Worm (Caenorhabditis elegans): ENCODE data around the gene zip-5.

Gene zip-5

ce11 chrV:13236507-13236906, 27.8 kb upstream of the zip-5 start, which contains the start of gene dmd-10:
dmd-10 (minus strand) TSS chrV:13236607.
- no peak for TF ChIP-seq lsl-1 (GFP tag; optimal IDR thresholded peaks at IDR 0.05)

ce11 chrV:13239720-13240119, 24.6 kb upstream of the zip-5 start:
- TF ChIP-seq ceh-40 (GFP tag; IDR thresholded peaks at IDR 0.05) (peak; percentile 82; the same call in 1 of the 2 replicates), madf-8 (GFP tag; conservative IDR thresholded peaks at IDR 0.05) (0 out of 2 replicates have a peak, but pooled peaks have one; percentile 32), ceh-58 (GFP tag; IDR thresholded peaks at IDR 0.05) (0 out of 2 replicates have a peak, but pooled peaks have one; percentile 88), madf-3 (GFP tag; IDR thresholded peaks at IDR 0.05) (peak; percentile 51; the same call in 1 of the 2 replicates), lin-26 (GFP tag; IDR thresholded peaks at IDR 0.05) (peak; percentile 98), attf-6 (GFP tag; IDR thresholded peaks at IDR 0.05) (peak; percentile 67), aptf-3 (GFP tag; IDR thresholded peaks at IDR 0.05) (peak; percentile 88; the same call in 1 of the 2 replicates), cebp-2 (GFP tag; IDR thresholded peaks at IDR 0.05) (peak; percentile 83; the same call in 1 of the 2 replicates), D2030.7 (GFP tag; IDR thresholded peaks at IDR 0.05) (peak; percentile 66), ekl-4 (GFP tag; IDR thresholded peaks at IDR 0.05) (peak; percentile 83), ztf-25 (GFP tag; IDR thresholded peaks at IDR 0.05) (peak; percentile 76; the same call in 1 of the 2 replicates), pbrm-1 (GFP tag; IDR thresholded peaks at IDR 0.05) (peak; percentile 55), hsf-1 (GFP tag; IDR thresholded peaks at IDR 0.05) (peak; percentile 63), egl-18 (GFP tag; IDR thresholded peaks at IDR 0.05) (peak; percentile 57; the same call in 1 of the 2 replicates), nfya-2 (GFP tag; IDR thresholded peaks at IDR 0.05) (0 out of 2 replicates have a peak, but pooled peaks have one; percentile 30), Y95B8A.8 (GFP tag; IDR thresholded peaks at IDR 0.05) (0 out of 2 replicates have a peak, but pooled peaks have one; percentile 38), madf-6 (GFP tag; IDR thresholded peaks at IDR 0.05) (peak; percentile 83), rcor-1 (GFP tag; IDR thresholded peaks at IDR 0.05) (peak; percentile 84), C17E4.6 (GFP tag; IDR thresholded peaks at IDR 0.05) (0 out of 2 replicates have a peak, but pooled peaks have one; percentile 15), bed-2 (GFP tag; IDR thresholded peaks at IDR 0.05) (0 out of 2 replicates have a peak, but pooled peaks have one; percentile 10), F33H1.4 (GFP tag; IDR thresholded peaks at IDR 0.05) (peak; percentile 44; the same call in 1 of the 2 replicates), egl-44 (GFP tag; IDR thresholded peaks at IDR 0.05) (peak; percentile 92), ceh-91 (GFP tag; IDR thresholded peaks at IDR 0.05) (peak; percentile 38; the same call in 1 of the 2 replicates), hmg-1.2 (GFP tag; IDR thresholded peaks at IDR 0.05) (peak; percentile 51)

ce11 chrV:13243205-13243604, 21.1 kb upstream of the zip-5 start:
- TF ChIP-seq ceh-27 (GFP tag; optimal IDR thresholded peaks at IDR 0.05) (no peak), dpff-1 (tag; optimal IDR thresholded peaks at IDR 0.05) (no peak), hlh-26 (GFP tag; conservative IDR thresholded peaks at IDR 0.05) (no peak), Y67H2A.10 (GFP tag; conservative IDR thresholded peaks at IDR 0.05) (no peak), efl-1 (GFP tag; optimal IDR thresholded peaks at IDR 0.05) (no peak), egl-18 (GFP tag; IDR thresholded peaks at IDR 0.05) (no peak), lin-26 (GFP tag; IDR thresholded peaks at IDR 0.05) (no peak), tlf-1 (GFP tag; optimal IDR thresholded peaks at IDR 0.05) (no peak), attf-3 (GFP tag; conservative IDR thresholded peaks at IDR 0.05) (no peak), snpc-1.1 (tag; optimal IDR thresholded peaks at IDR 0.05; ENCODE audit: insufficient read depth) (no peak), B0261.1 (tag; optimal IDR thresholded peaks at IDR 0.05) (no peak), cebp-2 (GFP tag; IDR thresholded peaks at IDR 0.05) (no peak), snpc-1.3 (tag; optimal IDR thresholded peaks at IDR 0.05; ENCODE audit: insufficient read depth) (no peak), athp-1 (tag; optimal IDR thresholded peaks at IDR 0.05) (no peak), F23B12.7 (tag; optimal IDR thresholded peaks at IDR 0.05; ENCODE audit: insufficient read depth) (no peak)

Measured in whole organism, young adult.